Worm (Caenorhabditis elegans) whole organism, L4/young adult: ENCODE results near the gene C39B10.3.

Source experiments
- W03F9.2 ChIP-seq: fragments of 150-350 bp; optimal IDR thresholded peaks from 2 replicates; lab custom pipeline; 2014; ENCODE audit warnings: missing biosample characterization, missing genetic modification characterization
- dao-5 ChIP-seq: sonication (generic microtip); optimal IDR thresholded peaks from 2 replicates; lab custom pipeline; 2016; ENCODE audit warnings: missing genotype, missing genetic modification characterization, moderate library complexity, missing compliant biosample characterization
- him-1 ChIP-seq: sonication (generic microtip); optimal IDR thresholded peaks from 2 replicates; lab custom pipeline; 2016; ENCODE audit warnings: missing genotype, missing genetic modification reagents, missing genetic modification characterization, missing compliant biosample characterization

- no peak for TF ChIP-seq dao-5 (tag; lab: Kevin White, UChicago)
- TF ChIP-seq W03F9.2 (tag; lab: Kevin White, UChicago), result no peak
- no peak for TF ChIP-seq him-1
These were observed 49.7 kb upstream of the C39B10.3 start for ce11 chrX:10394238-10394637.
